Fruit fly (Drosophila melanogaster): ENCODE measurements around the gene Wdr24.

Wdr24 gene

dm6 chr3R:29745056-29745455 lies at the start of gene Wdr24, which contains the start of gene IntS11 (continued):
- TF ChIP-seq tap (tag; optimal IDR thresholded peaks at IDR 0.05) (no peak), CG3995 (GFP tag; optimal IDR thresholded peaks at IDR 0.05) (peak; percentile 86), Meics (GFP tag; optimal IDR thresholded peaks at IDR 0.05) (peak; percentile 82), MESR4 (GFP tag; optimal IDR thresholded peaks at IDR 0.05) (peak; percentile 52), Xrp1 (GFP tag; IDR thresholded peaks at IDR 0.05) (peak; percentile 79), schlank (tag; optimal IDR thresholded peaks at IDR 0.05) (peak; percentile 63), h (optimal IDR thresholded peaks at IDR 0.05) (no peak), mam (GFP tag; optimal IDR thresholded peaks at IDR 0.05) (peak; percentile 90), croc (GFP tag; conservative IDR thresholded peaks at IDR 0.05) (peak; percentile 75), CG2202 (tag; optimal IDR thresholded peaks at IDR 0.05) (peak; percentile 11), Side (GFP tag; optimal IDR thresholded peaks at IDR 0.05) (no peak), CG11093 (GFP tag; IDR thresholded peaks at IDR 0.05) (peak; percentile 90), Elba2 (GFP tag; optimal IDR thresholded peaks at IDR 0.05) (peak; percentile 92), CG8089 (GFP tag; optimal IDR thresholded peaks at IDR 0.05) (no peak), vfl (GFP tag; optimal IDR thresholded peaks at IDR 0.05) (peak; percentile 81), lab (GFP tag; optimal IDR thresholded peaks at IDR 0.05) (no peak), CG17612 (GFP tag; IDR thresholded peaks at IDR 0.05) (peak; percentile 76; the same call in 1 of the 2 replicates), luna (GFP tag; optimal IDR thresholded peaks at IDR 0.05) (peak; percentile 12), tna (GFP tag; IDR thresholded peaks at IDR 0.05; ENCODE audit: partially characterized antibody) (no peak), Atf6 (GFP tag; IDR thresholded peaks at IDR 0.05) (peak; percentile 89), CG12071 (GFP tag; optimal IDR thresholded peaks at IDR 0.05) (peak; percentile 27), dimm (GFP tag; IDR thresholded peaks at IDR 0.05) (peak; percentile 79), fd3F (GFP tag; optimal IDR thresholded peaks at IDR 0.05) (peak; percentile 88), crc (GFP tag; optimal IDR thresholded peaks at IDR 0.05) (no peak), CG17359 (tag; optimal IDR thresholded peaks at IDR 0.05) (peak; percentile 70), HLH54F (GFP tag; optimal IDR thresholded peaks at IDR 0.05) (peak; percentile 86), CG11504 (tag; optimal IDR thresholded peaks at IDR 0.05) (no peak), Rx (GFP tag; IDR thresholded peaks at IDR 0.05) (peak; percentile 87), ATbp (GFP tag; optimal IDR thresholded peaks at IDR 0.05) (no peak), CkIIα-i1 (GFP tag; IDR thresholded peaks at IDR 0.05) (no peak), CG6254 (GFP tag; optimal IDR thresholded peaks at IDR 0.05) (peak; percentile 30), NFAT (GFP tag; IDR thresholded peaks at IDR 0.05) (peak; percentile 95), CG13624 (GFP tag; optimal IDR thresholded peaks at IDR 0.05) (peak; percentile 86), slou (GFP tag; optimal IDR thresholded peaks at IDR 0.05) (peak; percentile 57), wek (GFP tag; optimal IDR thresholded peaks at IDR 0.05) (peak; percentile 22), CG7786 (GFP tag; optimal IDR thresholded peaks at IDR 0.05) (peak; percentile 73), Hmr (GFP tag; optimal IDR thresholded peaks at IDR 0.05) (peak; percentile 82), jumu (GFP tag; optimal IDR thresholded peaks at IDR 0.05) (peak; percentile 56), mld (GFP tag; IDR thresholded peaks at IDR 0.05; ENCODE audit: partially characterized antibody) (no peak), D19B (GFP tag; optimal IDR thresholded peaks at IDR 0.05) (no peak), CG13894 (tag; optimal IDR thresholded peaks at IDR 0.05) (no peak), CG2889 (GFP tag; IDR thresholded peaks at IDR 0.05) (peak; percentile 84), Dref (GFP tag; IDR thresholded peaks at IDR 0.05) (peak; percentile 43), CG14860 (GFP tag; IDR thresholded peaks at IDR 0.05; ENCODE audit: partially characterized antibody) (no peak), ap (GFP tag; IDR thresholded peaks at IDR 0.05) (peak; percentile 76), CG8359 (GFP tag; optimal IDR thresholded peaks at IDR 0.05; ENCODE audit: borderline replicate concordance) (no peak), sob (GFP tag; IDR thresholded peaks at IDR 0.05) (peak; percentile 96), CG9817 (tag; optimal IDR thresholded peaks at IDR 0.05) (peak; percentile 93), pho (GFP tag; optimal IDR thresholded peaks at IDR 0.05) (peak; percentile 82), esg (GFP tag; conservative IDR thresholded peaks at IDR 0.05) (peak; percentile 91), pb (GFP tag; optimal IDR thresholded peaks at IDR 0.05) (no peak), Abd-B (GFP tag; optimal IDR thresholded peaks at IDR 0.05) (peak; percentile 95)
